Worm (Caenorhabditis elegans) whole organism, L4/young adult: ENCODE results near the gene F22E5.22.

Experiments used
- W03F9.2 ChIP-seq: fragments of 150-350 bp; optimal IDR thresholded peaks from 2 replicates; lab custom pipeline; 2014; ENCODE audit warnings: missing biosample characterization, missing genetic modification characterization
- dao-5 ChIP-seq: sonication (generic microtip); optimal IDR thresholded peaks from 2 replicates; lab custom pipeline; 2016; ENCODE audit warnings: missing genotype, missing genetic modification characterization, moderate library complexity, missing compliant biosample characterization
- him-1 ChIP-seq: sonication (generic microtip); optimal IDR thresholded peaks from 2 replicates; lab custom pipeline; 2016; ENCODE audit warnings: missing genotype, missing genetic modification reagents, missing genetic modification characterization, missing compliant biosample characterization

DNA sequence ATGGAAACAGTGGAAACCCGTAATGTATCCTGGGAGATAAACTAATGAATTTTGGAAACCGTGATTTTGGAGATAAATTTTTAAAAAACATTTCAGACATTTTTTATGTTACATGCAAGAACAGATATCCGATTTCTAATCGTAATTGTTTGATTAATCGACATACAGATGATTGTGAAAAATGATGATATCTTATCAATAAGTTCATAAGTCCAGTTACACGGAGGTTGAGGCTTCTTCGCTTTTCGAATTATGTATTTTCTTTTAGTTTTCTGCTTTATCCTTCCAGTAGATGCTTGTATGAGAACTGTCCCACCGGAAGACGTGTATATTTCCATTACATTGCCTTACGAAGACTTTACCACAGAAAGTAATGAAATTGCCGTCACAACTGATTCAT is at the start of gene F22E5.22:
- no peak for TF ChIP-seq him-1 (tag; lab: Kevin White, UChicago)
- TF ChIP-seq W03F9.2: no peak
- no peak for TF ChIP-seq dao-5 (tag; lab: Kevin White, UChicago)
